Worm (Caenorhabditis elegans) whole organism, L3 larva: Measurements from ENCODE around the gene sru-9.

Experiments used
- ceh-16 ChIP-seq: sonication (generic microtip); optimal IDR thresholded peaks from 2 replicates; lab custom pipeline; 2017; ENCODE audit warnings: missing biosample characterization, missing genetic modification characterization
- ceh-28 ChIP-seq: fragments of 150-350 bp; optimal IDR thresholded peaks from 2 replicates; lab custom pipeline; 2014; ENCODE audit warnings: missing biosample characterization, missing genetic modification reagents, missing genetic modification characterization
- ceh-82 ChIP-seq: fragments of 150-350 bp; optimal IDR thresholded peaks from 2 replicates; lab custom pipeline; 2014; ENCODE audit warnings: missing biosample characterization, missing genetic modification characterization
- daf-12 ChIP-seq: fragments of 150-350 bp; optimal IDR thresholded peaks from 2 replicates; lab custom pipeline; 2014; ENCODE audit warnings: missing biosample characterization, missing genetic modification reagents, missing genetic modification characterization
- egl-5 ChIP-seq: fragments of 150-350 bp; optimal IDR thresholded peaks from 2 replicates; lab custom pipeline; 2017; ENCODE audit warnings: missing biosample characterization, missing genetic modification reagents, missing genetic modification characterization, inconsistent platforms
- elt-2 ChIP-seq: sonication (generic microtip); optimal IDR thresholded peaks from 2 replicates; lab custom pipeline; 2016; ENCODE audit warnings: missing genetic modification reagents, mild to moderate bottlenecking, missing genetic modification characterization, missing compliant biosample characterization
- elt-3 ChIP-seq, 3 experiments: fragments of 150-350 bp in 1 of 3; sonication (generic microtip) in 2 of 3; optimal IDR thresholded peaks; 2 replicates in 2 of 3; 4 replicates in 1 of 3; lab custom pipeline; 2014 to 2017; ENCODE audit warnings: missing biosample characterization in 3 of 3, missing genetic modification characterization in 3 of 3
- eor-1 ChIP-seq, 2 experiments: fragments of 150-350 bp; optimal IDR thresholded peaks; 2 replicates each; lab custom pipeline; 2014 to 2018; ENCODE audit warnings: missing biosample characterization in 2 of 2, missing genetic modification characterization in 2 of 2
- fkh-10 ChIP-seq: sonication (generic microtip); optimal IDR thresholded peaks from 2 replicates; lab custom pipeline; 2017; ENCODE audit warnings: missing biosample characterization, missing genetic modification reagents, missing genetic modification characterization
- fkh-2 ChIP-seq: fragments of 150-350 bp; optimal IDR thresholded peaks from 2 replicates; lab custom pipeline; 2014; ENCODE audit warnings: missing biosample characterization, missing genetic modification reagents, missing genetic modification characterization
- hmg-11 ChIP-seq: sonication (generic microtip); optimal IDR thresholded peaks from 2 replicates; lab custom pipeline; 2016; ENCODE audit warnings: missing genetic modification characterization, missing compliant biosample characterization
- jun-1 ChIP-seq: fragments of 150-350 bp; optimal IDR thresholded peaks from 2 replicates; lab custom pipeline; 2014; ENCODE audit warnings: missing biosample characterization, missing genetic modification reagents, missing genetic modification characterization
- lin-15B ChIP-seq: fragments of 150-350 bp; optimal IDR thresholded peaks from 2 replicates; lab custom pipeline; 2014; ENCODE audit warnings: missing biosample characterization, missing genetic modification characterization
- lin-39 ChIP-seq: fragments of 150-350 bp; optimal IDR thresholded peaks from 2 replicates; lab custom pipeline; 2018; ENCODE audit warnings: missing biosample characterization, missing genetic modification reagents, missing genetic modification characterization
- lsy-12 ChIP-seq: sonication (generic microtip); optimal IDR thresholded peaks from 2 replicates; lab custom pipeline; 2016; ENCODE audit warnings: mild to moderate bottlenecking, missing genetic modification characterization, missing compliant biosample characterization
- mdl-1 ChIP-seq: fragments of 150-350 bp; optimal IDR thresholded peaks from 2 replicates; lab custom pipeline; 2014; ENCODE audit warnings: missing biosample characterization, missing genetic modification characterization
- mml-1 ChIP-seq: fragments of 150-350 bp; sonication (generic microtip); optimal IDR thresholded peaks from 3 replicates; lab custom pipeline; 2014; ENCODE audit warnings: missing biosample characterization, missing genetic modification characterization
- nhr-12 ChIP-seq: fragments of 150-350 bp; optimal IDR thresholded peaks from 2 replicates; lab custom pipeline; 2014; ENCODE audit warnings: missing biosample characterization, missing genetic modification characterization
- nhr-25 ChIP-seq: sonication (generic microtip); optimal IDR thresholded peaks from 2 replicates; lab custom pipeline; 2017; ENCODE audit warnings: missing biosample characterization, missing genetic modification characterization
- nhr-28 ChIP-seq: fragments of 150-350 bp; optimal IDR thresholded peaks from 2 replicates; lab custom pipeline; 2014; ENCODE audit warnings: missing biosample characterization, missing genetic modification characterization
- nhr-67 ChIP-seq: fragments of 150-350 bp; optimal IDR thresholded peaks from 2 replicates; lab custom pipeline; 2014; ENCODE audit warnings: missing biosample characterization, missing genetic modification characterization
- nhr-77 ChIP-seq: fragments of 150-350 bp; optimal IDR thresholded peaks from 2 replicates; lab custom pipeline; 2014; ENCODE audit warnings: missing biosample characterization, missing genetic modification characterization
- pha-4 ChIP-seq: fragments of 150-350 bp; optimal IDR thresholded peaks from 2 replicates; lab custom pipeline; 2014; ENCODE audit warnings: missing biosample characterization, missing genetic modification reagents, missing genetic modification characterization
- pqm-1 ChIP-seq: fragments of 150-350 bp; optimal IDR thresholded peaks from 2 replicates; lab custom pipeline; 2017; ENCODE audit warnings: missing biosample characterization, missing genetic modification characterization, inconsistent platforms
- sea-2 ChIP-seq: fragments of 150-350 bp; sonication (generic microtip); optimal IDR thresholded peaks from 4 replicates; lab custom pipeline; 2014; ENCODE audit warnings: missing biosample characterization, missing genetic modification reagents, missing genetic modification characterization
- snpc-4 ChIP-seq: fragments of 150-350 bp; optimal IDR thresholded peaks from 2 replicates; lab custom pipeline; 2014; ENCODE audit warnings: missing biosample characterization, missing genetic modification characterization
- tbx-2 ChIP-seq: sonication (generic microtip); optimal IDR thresholded peaks from 2 replicates; lab custom pipeline; 2016; ENCODE audit warnings: mild to moderate bottlenecking, missing genetic modification characterization, missing compliant biosample characterization
- ztf-11 ChIP-seq: fragments of 150-350 bp; optimal IDR thresholded peaks from 2 replicates; lab custom pipeline; 2014; ENCODE audit warnings: missing biosample characterization, missing genetic modification characterization
- ztf-4 ChIP-seq: fragments of 150-350 bp; optimal IDR thresholded peaks from 2 replicates; lab custom pipeline; 2014; ENCODE audit warnings: missing biosample characterization, missing genetic modification characterization

Gene sru-9

ce11 chrIV:13600643-13601042, 11.8 kb downstream of the sru-9 start:
- peak; percentile 70 for TF ChIP-seq snpc-4 (tag; lab: Kevin White, UChicago)
- no peak for TF ChIP-seq eor-1 (tag; optimal IDR thresholded peaks at IDR 0.05; lab: Kevin White, UChicago)
- TF ChIP-seq hmg-11 (tag; lab: Kevin White, UChicago): no peak
- no peak for TF ChIP-seq ztf-4 (tag; lab: Kevin White, UChicago)
- no peak for TF ChIP-seq egl-5 (tag; lab: Kevin White, UChicago)
- TF ChIP-seq ceh-28 (tag; lab: Kevin White, UChicago): no peak
- TF ChIP-seq nhr-67 (tag; lab: Kevin White, UChicago): no peak
- no peak for TF ChIP-seq ceh-82 (tag; lab: Kevin White, UChicago)
- TF ChIP-seq, all 47 proteins: peak for 1

ce11 chrIV:13601428-13601827, 12.6 kb downstream of the sru-9 start:
- TF ChIP-seq fkh-10 (no peak), snpc-4 (tag; lab: Kevin White, UChicago) (peak; percentile 40), sea-2 (GFP tag; lab: Kevin White, UChicago) (no peak), lin-39 (no peak), egl-5 (tag; lab: Kevin White, UChicago) (no peak), daf-12 (tag; lab: Kevin White, UChicago) (no peak), nhr-12 (tag; lab: Kevin White, UChicago) (no peak), ceh-16 (no peak)
- TF ChIP-seq, all 47 proteins: peak for 1

ce11 chrIV:13601973-13602669, 13.3 kb downstream of the sru-9 start, which contains the start of gene Y45F10B.59:
Y45F10B.59 (plus strand) TSS chrIV:13602619.
- TF ChIP-seq snpc-4 (tag; lab: Kevin White, UChicago) (peak; percentile 6), lin-39 (no peak), nhr-28 (tag; lab: Kevin White, UChicago) (no peak), nhr-77 (tag; lab: Kevin White, UChicago) (no peak), elt-3 (tag; optimal IDR thresholded peaks at IDR 0.05; lab: Kevin White, UChicago) (no peak)

- TF ChIP-seq mdl-1 (tag; lab: Kevin White, UChicago) (no peak), pha-4 (tag; lab: Kevin White, UChicago) (peak; percentile 60), jun-1 (tag; lab: Kevin White, UChicago) (peak; percentile 0), elt-2 (peak; percentile 69), pqm-1 (tag; lab: Kevin White, UChicago) (peak; percentile 82)
- TF ChIP-seq, all 47 proteins: peak for 4
Observed at ce11 chrIV:13609755-13610154, 21.0 kb downstream of the sru-9 start, which contains the start of gene C08F11.13. C08F11.13 (minus strand) TSS chrIV:13609892.

ce11 chrIV:13619203-13619602, 30.4 kb downstream of the sru-9 start, which contains the start of gene C08F11.3:
C08F11.3 (plus strand) TSS chrIV:13619503.
- TF ChIP-seq fkh-2 (tag; lab: Kevin White, UChicago): no peak
- peak; percentile 19 for TF ChIP-seq pha-4 (tag; lab: Kevin White, UChicago)
- no peak for TF ChIP-seq ceh-16
- no peak for TF ChIP-seq lsy-12 (tag; lab: Kevin White, UChicago)
- TF ChIP-seq tbx-2: no peak
- TF ChIP-seq elt-2: peak; percentile 15
- TF ChIP-seq nhr-25: no peak
- no peak for TF ChIP-seq fkh-10

- TF ChIP-seq elt-3 (tag; optimal IDR thresholded peaks at IDR 0.05; lab: Kevin White, UChicago): no peak
- TF ChIP-seq mml-1 (tag; lab: Kevin White, UChicago): no peak
- TF ChIP-seq ztf-11 (tag; lab: Kevin White, UChicago): no peak
- TF ChIP-seq snpc-4 (tag; lab: Kevin White, UChicago): no peak
- TF ChIP-seq sea-2 (GFP tag; lab: Kevin White, UChicago): no peak
Observed at ce11 chrIV:13623533-13623932, 34.7 kb downstream of the sru-9 start, which contains the start of gene C08F11.1. C08F11.1 (plus strand) TSS chrIV:13623833.

- TF ChIP-seq ztf-11 (tag; lab: Kevin White, UChicago) (no peak), egl-5 (tag; lab: Kevin White, UChicago) (no peak), lin-15B (no peak), tbx-2 (no peak)
- TF ChIP-seq, all 47 proteins: peak for 0
Observed at ce11 chrIV:13626469-13626868, 37.7 kb downstream of the sru-9 start, which contains the start of gene sru-21. sru-21 (plus strand) TSS chrIV:13626769.
